1 fruit fly cellular context compared by ENCODE assay signal in the genomic region with DNA sequence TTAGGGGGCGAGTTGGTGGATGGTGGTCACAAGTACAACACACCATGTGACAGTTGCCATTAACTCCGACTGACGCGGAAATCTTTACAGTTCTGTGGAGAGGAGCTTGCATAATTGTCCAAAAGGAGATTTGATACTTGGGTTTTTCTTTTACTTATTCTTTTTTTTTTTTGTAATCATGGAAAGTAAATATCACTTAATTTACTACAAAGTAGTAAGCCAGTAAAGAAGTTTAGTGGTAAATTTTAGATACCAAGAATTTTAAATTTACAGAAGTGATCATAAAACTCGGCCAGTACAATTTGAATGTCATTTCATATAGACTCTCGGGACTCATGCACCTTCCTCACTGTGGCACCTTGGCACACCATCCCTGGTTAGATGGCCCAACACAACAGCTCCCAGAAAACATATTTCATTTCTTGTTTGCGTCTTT.
TF ChIP-seq lines count a peak whose summit lies in the region.

No protein-coding gene starts in this region.

TF ChIP-seq in whole organism, prepupa, 60 proteins besides CTCF, POLR2A, EP300 and RAD21 (continued from another document):
- no peak for TF ChIP-seq eg (GFP tag; IDR thresholded peaks at IDR 0.05; lab: Robert Waterston, UW)
- TF ChIP-seq Lpt (GFP tag; optimal IDR thresholded peaks at IDR 0.05; lab: Kevin White, UChicago), result no peak
- TF ChIP-seq Blimp-1 (GFP tag; optimal IDR thresholded peaks at IDR 0.05; lab: Kevin White, UChicago), result no peak
- no peak for TF ChIP-seq CG11294 (GFP tag; IDR thresholded peaks at IDR 0.05; lab: Robert Waterston, UW)
- TF ChIP-seq Hr4 (GFP tag; optimal IDR thresholded peaks at IDR 0.05; lab: Kevin White, UChicago), result no peak
- peak; percentile 79 for TF ChIP-seq CG31627 (GFP tag; optimal IDR thresholded peaks at IDR 0.05; lab: Kevin White, UChicago)
- peak; percentile 61 for TF ChIP-seq CG34406 (GFP tag; optimal IDR thresholded peaks at IDR 0.05; lab: Kevin White, UChicago)
- TF ChIP-seq CG10669 (GFP tag; optimal IDR thresholded peaks at IDR 0.05; lab: Kevin White, UChicago), result peak; percentile 11
- TF ChIP-seq CG9139 (GFP tag; optimal IDR thresholded peaks at IDR 0.05; lab: Kevin White, UChicago), result no peak
- TF ChIP-seq CG8632 (GFP tag; optimal IDR thresholded peaks at IDR 0.05; lab: Kevin White, UChicago), result peak; percentile 46
- TF ChIP-seq CG4318 (GFP tag; optimal IDR thresholded peaks at IDR 0.05; lab: Kevin White, UChicago), result no peak
- TF ChIP-seq salr (GFP tag; optimal IDR thresholded peaks at IDR 0.05; lab: Kevin White, UChicago), result peak in 1 of 2 experiments; percentile 64
- TF ChIP-seq svp (GFP tag; lab: Kevin White, UChicago), result peak; percentile 86
- TF ChIP-seq pdm3 (GFP tag; optimal IDR thresholded peaks at IDR 0.05; lab: Kevin White, UChicago), result peak; percentile 61
- peak; percentile 26 for TF ChIP-seq CG32006 (GFP tag; optimal IDR thresholded peaks at IDR 0.05; lab: Kevin White, UChicago)
- TF ChIP-seq Smox (GFP tag; optimal IDR thresholded peaks at IDR 0.05; lab: Kevin White, UChicago), result peak; percentile 72
- TF ChIP-seq CG6808 (GFP tag; optimal IDR thresholded peaks at IDR 0.05; lab: Kevin White, UChicago), result peak; percentile 65
- no peak for TF ChIP-seq Gug (GFP tag; IDR thresholded peaks at IDR 0.05; lab: Robert Waterston, UW)
- peak; percentile 69 for TF ChIP-seq Eip75B (GFP tag; optimal IDR thresholded peaks at IDR 0.05; lab: Kevin White, UChicago)
- TF ChIP-seq vri (GFP tag; optimal IDR thresholded peaks at IDR 0.05; lab: Kevin White, UChicago), result no peak
- no peak for TF ChIP-seq CG1621 (tag; optimal IDR thresholded peaks at IDR 0.05; lab: Kevin White, UChicago)
- no peak for TF ChIP-seq CG15336 (GFP tag; IDR thresholded peaks at IDR 0.05; lab: Robert Waterston, UW)
- no peak for TF ChIP-seq CG6276 (GFP tag; optimal IDR thresholded peaks at IDR 0.05; lab: Kevin White, UChicago)
- peak; percentile 71 for TF ChIP-seq Ets21C (GFP tag; optimal IDR thresholded peaks at IDR 0.05; lab: Kevin White, UChicago)
- TF ChIP-seq spab (GFP tag; optimal IDR thresholded peaks at IDR 0.05; lab: Kevin White, UChicago), result peak; percentile 3
- TF ChIP-seq dsx (GFP tag; optimal IDR thresholded peaks at IDR 0.05; lab: Kevin White, UChicago; ENCODE audit: poor library complexity, severe bottlenecking), result no peak
- no peak for TF ChIP-seq dac (GFP tag; optimal IDR thresholded peaks at IDR 0.05; lab: Kevin White, UChicago)
- peak in 1 of 2 experiments; percentile 7 for TF ChIP-seq ss (GFP tag; optimal IDR thresholded peaks at IDR 0.05; lab: Kevin White, UChicago)
- no peak for TF ChIP-seq CG8119 (GFP tag; IDR thresholded peaks at IDR 0.05; lab: Robert Waterston, UW)
- peak; percentile 56 for TF ChIP-seq CG11902 (GFP tag; optimal IDR thresholded peaks at IDR 0.05; lab: Kevin White, UChicago)
- TF ChIP-seq Hr38 (GFP tag; optimal IDR thresholded peaks at IDR 0.05; lab: Kevin White, UChicago), result no peak
- peak; percentile 64 for TF ChIP-seq Sox102F (GFP tag; optimal IDR thresholded peaks at IDR 0.05; lab: Kevin White, UChicago)
